Fruit fly (Drosophila melanogaster): ENCODE measurements around the gene Rsbp15.

Gene Rsbp15

DNA sequence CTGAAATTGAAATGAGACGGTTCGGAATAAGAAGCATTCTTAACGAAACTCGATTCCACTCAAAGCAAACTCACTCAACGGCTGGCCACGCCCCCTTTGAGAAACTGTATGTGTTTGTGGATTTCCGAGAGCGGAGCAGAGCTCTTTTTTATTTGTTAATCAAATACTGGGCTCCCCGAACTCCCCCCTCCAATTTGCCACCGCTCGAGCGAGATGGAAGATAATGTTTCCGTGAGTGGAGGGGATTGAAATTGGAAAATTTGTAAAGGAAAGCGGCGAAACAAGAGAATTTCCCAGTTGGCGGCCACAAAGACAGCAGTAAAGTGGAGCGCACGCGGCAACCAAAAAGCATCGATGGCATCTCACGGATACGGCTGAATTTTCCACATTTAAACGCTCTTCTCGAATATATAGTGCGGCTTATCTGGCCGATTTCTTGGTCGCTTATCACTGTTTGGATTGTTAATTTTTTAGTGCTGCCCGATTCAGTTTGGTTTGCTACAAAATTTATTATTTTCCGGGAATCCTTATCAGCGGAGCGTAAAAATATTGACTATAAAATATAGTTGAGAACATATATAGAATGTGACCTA, 22.4 kb downstream of the Rsbp15 start:
- TF ChIP-seq noc (tag; optimal IDR thresholded peaks at IDR 0.05), result peak; percentile 70

DNA sequence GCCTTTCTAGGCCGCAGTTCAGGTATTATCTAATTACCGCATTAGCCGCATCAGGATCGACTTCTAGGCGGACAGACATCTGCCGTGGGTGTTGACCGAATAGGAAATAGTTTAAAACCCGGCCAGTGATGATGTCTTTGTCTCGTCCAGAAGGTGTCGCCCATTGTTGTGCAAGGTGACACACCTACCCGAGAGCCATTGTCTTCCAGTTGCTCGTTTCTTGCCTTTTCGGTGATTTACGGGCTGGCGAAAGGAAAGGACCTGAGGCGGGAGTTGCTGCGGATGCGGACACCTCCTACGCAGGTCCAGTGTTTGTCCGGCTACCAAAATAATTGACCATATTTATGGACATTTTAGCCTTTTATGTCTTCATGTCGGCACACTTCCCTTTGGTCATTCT, 26.1 kb downstream of the Rsbp15 start:
- no peak for TF ChIP-seq noc (tag; optimal IDR thresholded peaks at IDR 0.05)

DNA sequence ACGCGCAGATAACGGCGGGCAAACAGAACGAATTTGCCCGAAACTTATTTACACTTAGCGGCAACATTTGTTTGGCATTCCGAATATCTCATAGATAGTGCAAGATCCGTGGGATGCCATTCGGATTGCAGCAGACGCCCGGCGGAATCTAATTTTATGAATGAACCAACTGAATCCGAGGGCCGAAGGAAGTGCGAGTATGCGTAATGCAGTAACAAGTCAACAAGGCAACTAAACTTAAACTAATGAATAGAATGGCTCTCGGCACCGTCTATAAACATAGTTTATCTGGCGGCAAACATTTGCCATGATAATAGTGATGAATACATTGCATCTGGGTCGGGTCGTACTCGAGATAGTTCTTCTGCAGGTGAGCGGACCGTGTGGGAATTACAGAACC, 28.0 kb downstream of the Rsbp15 start:
- TF ChIP-seq noc (tag; optimal IDR thresholded peaks at IDR 0.05), result no peak

DNA sequence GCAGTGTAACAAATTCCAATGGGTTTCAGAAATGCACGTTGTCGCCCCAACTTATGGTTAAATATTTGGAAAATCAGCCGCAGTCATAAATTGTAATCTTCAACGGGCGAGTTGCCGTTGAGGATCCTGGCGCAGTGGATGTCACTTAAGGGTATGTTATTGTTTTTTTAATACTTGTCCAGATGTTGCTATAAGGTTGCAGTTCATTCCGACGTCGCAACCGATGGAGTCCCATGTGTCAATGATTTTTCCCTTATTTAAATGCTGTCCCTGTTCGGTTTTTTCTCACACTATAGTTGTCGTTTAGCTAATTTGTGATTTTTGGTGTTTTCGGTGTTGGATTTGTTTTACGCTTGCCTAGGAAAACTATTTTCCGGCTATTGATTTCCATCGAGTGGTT, 29.3 kb downstream of the Rsbp15 start:
- no peak for TF ChIP-seq noc (tag; optimal IDR thresholded peaks at IDR 0.05)

DNA sequence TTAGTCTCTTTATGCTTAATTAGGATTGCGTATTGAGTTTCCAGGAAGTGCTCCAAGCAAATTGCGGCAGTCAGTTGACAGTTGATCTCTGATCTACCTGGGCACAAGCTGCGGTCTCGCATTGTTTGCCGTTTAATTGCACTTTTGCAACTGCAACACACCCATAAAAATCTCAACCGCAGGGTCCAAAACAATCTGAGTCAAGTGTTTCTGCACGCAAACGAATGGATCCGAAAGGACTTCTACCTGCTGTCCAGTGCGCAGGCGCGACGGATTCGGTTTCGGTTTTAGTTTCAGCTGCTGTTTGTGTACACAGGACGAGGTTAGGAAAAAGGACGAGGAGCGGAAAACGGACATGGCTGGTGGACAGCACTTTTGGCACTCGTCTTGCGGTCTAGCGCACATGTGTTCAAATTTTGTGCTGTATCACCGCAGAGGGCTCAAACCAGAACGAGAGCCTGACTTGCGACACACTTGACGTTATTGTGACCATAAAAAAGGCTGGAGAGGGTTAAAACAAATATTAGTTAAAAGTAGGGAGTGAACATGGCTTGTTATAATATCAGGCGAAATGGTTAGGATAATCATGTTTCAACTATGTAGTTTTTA, 30.4 kb downstream of the Rsbp15 start:
- no peak for TF ChIP-seq noc (tag; optimal IDR thresholded peaks at IDR 0.05)

DNA sequence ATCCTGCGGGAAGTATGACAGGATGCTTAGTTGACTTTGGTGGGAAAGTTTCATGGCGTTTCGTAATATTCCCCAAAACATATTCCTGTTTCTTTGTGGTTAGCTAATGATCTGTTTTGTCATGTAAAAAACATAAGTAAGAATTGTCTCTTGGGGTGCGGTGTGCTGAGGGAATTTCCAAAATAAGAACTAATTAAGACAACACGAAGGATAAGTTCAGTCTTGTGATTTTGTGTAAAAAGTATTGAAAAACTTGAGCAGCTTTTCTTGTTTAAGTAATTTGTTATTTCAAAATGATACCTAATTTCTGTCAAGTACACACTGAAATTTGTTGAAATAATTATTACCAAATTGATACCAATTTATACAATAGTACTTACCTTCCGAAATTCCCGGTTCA, 31.7 kb downstream of the Rsbp15 start, which contains the start of gene CG3942:
CG3942 (plus strand) TSS at position 301 of the 400 bp plus-strand sequence.
- TF ChIP-seq noc (tag; optimal IDR thresholded peaks at IDR 0.05), result no peak

DNA sequence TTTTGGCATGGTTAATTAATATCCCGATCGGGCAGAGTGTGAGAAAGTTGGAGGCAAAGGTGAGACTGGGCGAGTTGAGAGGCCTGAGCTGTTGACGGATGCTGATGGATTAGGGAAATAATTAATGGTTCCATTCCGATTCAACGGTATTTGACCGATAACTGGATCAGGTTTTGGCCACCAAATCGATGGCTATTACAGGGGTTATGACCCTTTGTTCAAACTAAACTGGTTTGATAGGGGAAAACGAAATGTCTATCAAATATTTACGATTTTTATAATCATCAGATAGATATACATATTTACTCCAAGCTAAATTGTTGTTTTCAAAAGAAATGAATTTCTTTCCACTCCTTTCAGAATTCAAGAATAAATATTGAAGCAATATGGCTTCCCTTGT, 36.2 kb downstream of the Rsbp15 start, which contains the start of the genes CG44037 and svp:
CG44037 (plus strand) TSS at position 301 of the 400 bp plus-strand sequence.
svp (plus strand) TSS at position 301 of the 400 bp plus-strand sequence.
- TF ChIP-seq noc (tag; optimal IDR thresholded peaks at IDR 0.05), result no peak

DNA sequence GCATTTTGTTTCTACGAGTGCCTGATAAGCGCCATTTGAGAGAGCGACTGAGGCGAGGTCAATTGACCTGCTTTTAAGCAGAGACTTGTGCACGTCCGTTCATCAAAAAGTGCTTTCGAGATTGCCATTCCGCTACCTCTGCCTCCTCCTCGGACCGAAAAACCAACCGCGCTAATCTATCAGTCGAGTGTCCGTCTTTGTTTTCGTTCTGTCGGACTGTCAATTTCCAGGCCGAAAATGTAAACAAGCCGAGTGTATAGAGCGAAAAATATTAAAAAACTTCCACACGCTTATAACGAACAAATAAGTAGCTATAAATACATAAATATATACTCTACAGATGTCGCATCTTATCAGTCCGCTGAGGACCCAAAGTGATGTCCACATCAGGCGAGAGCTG, 36.8 kb downstream of the Rsbp15 start:
- peak; percentile 58 for TF ChIP-seq noc (tag; optimal IDR thresholded peaks at IDR 0.05)

DNA sequence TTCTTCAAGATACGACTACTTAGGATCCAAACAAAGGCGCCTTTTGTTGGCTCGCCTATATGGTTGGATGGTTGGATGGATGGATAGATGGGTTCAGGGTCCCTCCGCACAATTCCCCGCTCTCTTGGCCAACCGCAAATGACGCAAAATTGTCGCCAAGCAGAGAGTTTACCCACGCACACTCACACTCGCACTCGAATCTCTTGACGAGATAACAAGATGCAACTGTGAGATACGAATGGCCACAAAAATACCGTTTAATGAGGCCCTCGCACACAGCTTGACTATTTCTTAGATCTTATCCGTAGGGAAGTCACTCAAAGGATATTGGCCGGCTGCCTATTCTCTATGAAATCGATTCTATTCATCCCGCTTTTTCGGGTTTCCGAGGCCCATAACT, 37.6 kb downstream of the Rsbp15 start:
- no peak for TF ChIP-seq noc (tag; optimal IDR thresholded peaks at IDR 0.05)

DNA sequence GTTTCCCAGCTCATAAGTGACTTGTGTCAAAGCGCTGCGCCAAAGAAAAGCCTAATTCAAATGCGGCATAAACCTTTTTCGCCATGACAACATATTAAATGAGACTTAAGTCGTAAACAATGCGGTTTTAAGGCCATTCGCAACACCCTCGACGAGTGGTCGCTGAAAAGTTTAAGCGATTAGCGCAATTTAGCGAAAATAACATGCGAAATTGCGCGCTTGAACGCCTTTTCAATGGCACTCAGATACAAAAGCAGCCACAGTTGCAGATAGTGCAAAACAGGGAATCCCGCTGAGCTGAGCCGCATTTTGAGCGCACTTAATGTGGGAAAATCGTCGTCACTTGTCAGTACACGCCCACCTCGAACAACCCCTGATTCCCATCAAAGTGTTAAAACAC, 38.5 kb downstream of the Rsbp15 start, which contains the start of gene CG44038:
CG44038 (plus strand) TSS at position 301 of the 400 bp plus-strand sequence.
- no peak for TF ChIP-seq noc (tag; optimal IDR thresholded peaks at IDR 0.05)

DNA sequence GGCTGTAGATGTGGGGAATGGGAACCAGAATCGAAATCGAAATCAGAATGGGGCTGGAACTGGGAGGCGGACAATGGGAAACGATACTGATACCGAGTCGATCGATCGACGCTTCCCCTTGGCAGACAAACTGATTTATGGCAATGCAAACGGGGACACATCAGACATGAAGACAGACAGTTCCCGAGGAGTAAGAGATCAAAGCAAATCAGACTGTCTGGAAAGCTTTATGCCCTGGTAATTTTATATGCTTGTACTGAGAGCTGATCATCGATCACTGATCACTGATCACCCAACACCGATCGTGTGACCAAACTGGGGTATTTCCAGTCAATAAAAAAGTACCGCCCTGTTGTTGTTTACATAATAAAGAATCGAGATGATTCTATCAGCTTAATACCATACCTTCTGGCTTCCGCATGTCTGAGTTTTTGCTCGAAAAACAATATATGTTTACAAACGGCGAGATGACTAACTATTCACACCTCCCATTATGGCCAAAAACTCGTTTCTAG, 47.8 kb downstream of the Rsbp15 start:
- TF ChIP-seq noc (tag; optimal IDR thresholded peaks at IDR 0.05), result no peak

DNA sequence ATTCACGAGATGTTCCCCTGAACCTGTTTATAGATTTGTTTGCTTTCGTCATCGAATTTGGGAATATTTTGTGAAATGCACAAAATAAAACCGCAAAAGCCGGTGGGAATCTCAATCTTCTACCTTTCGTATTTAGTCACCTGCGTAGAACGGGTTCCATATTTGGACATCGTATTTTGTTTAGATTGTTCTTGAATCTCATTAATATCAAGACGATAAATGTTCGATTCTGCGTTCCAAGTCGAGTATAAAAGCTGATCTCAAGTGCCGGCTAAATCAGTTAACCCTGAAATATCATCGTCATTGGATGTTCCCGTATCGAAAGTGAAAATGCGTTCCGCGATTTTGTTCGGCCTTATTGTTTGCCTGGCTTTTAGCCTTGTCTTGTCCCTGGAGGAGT, 48.4 kb downstream of the Rsbp15 start, which contains the start of gene CG17738:
CG17738 (plus strand) TSS at position 301 of the 400 bp plus-strand sequence.
- TF ChIP-seq noc (tag; optimal IDR thresholded peaks at IDR 0.05), result no peak

DNA sequence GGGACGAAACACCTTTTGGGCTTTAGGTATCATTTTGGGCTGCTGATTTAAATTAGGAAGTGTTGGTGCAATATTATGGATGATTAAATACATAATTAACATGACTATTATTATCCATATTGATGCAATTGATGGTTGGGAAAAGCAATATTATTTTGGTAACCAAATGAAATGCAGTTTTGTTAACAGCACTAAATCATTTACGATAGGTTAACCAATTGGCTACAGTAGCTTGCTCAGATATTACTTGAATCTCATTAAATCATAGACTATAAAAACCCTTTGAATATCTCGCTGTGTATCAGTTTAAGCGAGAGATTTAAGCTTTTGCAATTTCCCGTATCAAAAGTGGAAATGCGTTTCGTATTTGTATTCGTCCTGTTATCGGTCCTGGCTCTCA, 50.6 kb downstream of the Rsbp15 start, which contains the start of gene Sfp87B:
Sfp87B (plus strand) TSS at position 301 of the 400 bp plus-strand sequence.
- TF ChIP-seq noc (tag; optimal IDR thresholded peaks at IDR 0.05), result no peak
